Fruit fly (Drosophila melanogaster) ovary, adult (tissue): ENCODE measurements around the gene CanA1.

Experiments used
- CG17801 ChIP-seq: fragments of 200-800 bp; optimal IDR thresholded peaks from 2 replicates; lab custom pipeline; 2019; ENCODE audit warnings: missing biosample characterization, mild to moderate bottlenecking, missing genetic modification characterization, moderate library complexity; ENCODE audit not compliant: partially characterized antibody

The CanA1 gene

DNA sequence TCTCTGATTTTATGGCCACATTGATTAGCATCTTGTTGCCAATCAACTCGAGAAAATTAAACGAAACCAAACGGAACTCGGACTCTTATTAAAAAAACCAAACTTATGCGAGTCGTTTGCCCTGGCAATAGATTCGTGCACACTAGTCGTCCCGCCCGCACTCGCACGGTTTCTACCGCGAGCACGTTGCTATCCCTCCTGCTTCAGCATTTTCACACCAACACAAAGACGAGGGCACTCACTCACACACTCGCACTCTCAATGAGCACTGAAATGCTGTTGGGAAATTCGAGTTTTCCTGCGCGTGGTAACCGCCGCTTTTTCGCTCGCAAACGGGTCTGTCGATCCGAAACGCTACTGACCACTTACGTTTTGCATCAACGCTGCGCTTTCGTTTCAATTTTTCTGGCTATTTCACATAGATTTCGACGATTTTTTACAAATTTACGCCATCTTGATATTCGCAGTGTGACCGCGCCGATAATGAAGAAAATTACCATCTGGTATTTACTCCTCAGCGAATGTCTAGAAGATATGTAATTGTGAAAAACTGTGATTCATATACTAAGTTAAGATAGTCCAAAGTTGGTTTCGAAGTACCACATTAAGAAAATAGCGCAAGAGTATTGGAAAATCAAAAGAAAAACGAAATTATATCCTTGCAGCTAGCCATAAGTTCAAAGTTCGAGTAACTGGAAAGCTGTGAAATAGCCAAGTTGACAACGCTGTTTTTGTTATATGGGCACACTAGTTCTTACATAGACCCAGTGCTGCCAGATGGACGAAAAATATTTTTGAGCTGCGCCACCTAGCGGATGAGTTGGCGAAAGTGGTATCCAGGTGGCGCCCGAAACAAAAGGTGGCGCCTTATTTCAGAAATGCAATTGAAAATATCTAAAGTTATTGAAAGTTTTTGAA, 21.8 kb downstream of the CanA1 start, which contains the start of gene dco:
Gene dco (minus strand): TSS at position 503 of the 918 bp plus-strand sequence.
- TF ChIP-seq CG17801 (GFP tag; lab: Kevin White, UChicago) = peak; percentile 41

DNA sequence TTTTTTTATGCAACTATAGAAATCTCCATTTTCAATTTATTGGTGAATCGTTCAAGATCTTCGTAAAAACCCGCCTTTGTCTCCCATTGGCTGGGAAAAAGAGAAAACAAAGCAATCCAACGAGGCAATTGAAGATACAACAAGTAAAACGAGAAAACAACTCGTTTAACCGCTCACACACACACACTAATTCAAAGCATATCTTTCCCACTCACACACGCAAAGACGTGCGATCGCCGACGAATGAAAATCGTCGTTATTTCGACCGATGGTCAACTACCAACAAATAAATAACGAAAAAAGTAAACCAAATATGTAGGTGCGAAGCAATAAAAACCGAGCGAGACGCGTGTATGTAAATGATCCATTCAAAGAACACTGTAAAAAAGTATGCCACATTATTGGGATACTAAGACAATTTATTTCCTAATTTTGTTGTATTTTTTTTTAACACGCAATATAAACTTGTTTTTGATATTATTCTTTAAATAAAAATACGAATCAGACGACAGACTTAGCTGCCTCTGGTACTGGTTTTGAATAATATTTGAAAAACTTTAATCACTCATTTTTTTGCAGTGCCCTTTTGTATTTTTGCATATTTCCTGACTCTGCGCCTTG, 23.3 kb downstream of the CanA1 start:
- TF ChIP-seq CG17801 (GFP tag; lab: Kevin White, UChicago) = peak; percentile 88

DNA sequence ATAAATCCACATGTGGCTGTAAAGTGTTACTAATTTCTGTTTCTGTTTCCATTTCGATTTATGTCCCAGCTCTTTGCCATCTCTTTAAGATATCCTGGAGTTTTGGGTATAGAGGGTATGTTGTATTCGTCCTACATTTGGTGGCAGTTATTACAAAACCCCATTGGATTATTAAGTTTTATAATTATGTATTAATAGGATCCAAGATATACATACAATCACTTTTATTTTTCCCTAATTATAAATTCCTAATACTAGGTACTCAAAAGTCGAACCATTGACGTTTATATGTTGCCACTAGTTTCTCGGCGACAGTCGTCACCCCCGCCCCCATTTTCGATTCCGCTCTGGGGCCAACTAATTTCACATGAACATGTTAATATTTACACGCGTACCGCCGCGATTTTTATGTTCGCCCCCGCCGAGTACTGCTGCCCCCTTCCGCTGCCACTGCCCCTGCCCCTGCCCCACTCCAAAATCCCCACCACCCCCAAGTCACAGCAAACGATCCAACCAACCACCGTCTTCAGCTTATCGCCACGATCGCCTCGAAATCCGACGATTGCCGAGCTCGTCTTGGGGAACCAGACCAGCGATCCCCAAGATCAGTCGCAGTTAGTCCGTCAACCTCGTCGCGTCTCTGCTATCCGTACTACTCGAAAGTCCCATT, 25.6 kb downstream of the CanA1 start, which contains the start of gene Sox100B:
Gene Sox100B (plus strand): TSS at position 601 of the 670 bp plus-strand sequence.
- no peak for TF ChIP-seq CG17801 (GFP tag; lab: Kevin White, UChicago)

DNA sequence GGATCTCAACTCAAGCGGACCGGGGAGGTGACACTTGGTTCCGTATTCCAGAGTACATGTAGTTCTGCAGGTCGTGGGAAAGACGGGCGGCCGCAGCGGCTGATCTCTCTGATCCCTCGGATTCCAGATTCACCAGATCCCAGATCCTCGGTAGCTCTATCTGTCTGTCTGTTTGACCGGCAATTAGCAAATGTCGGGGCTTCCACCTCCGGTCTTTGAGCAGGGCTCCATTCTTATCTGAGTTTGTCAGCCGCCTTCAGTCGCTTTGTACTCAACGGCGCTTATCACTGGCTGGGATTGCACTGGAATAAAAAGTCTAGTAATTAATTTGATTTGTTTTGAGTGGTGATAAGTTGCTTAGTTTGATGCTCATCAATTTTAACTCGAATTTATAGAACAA, 27.2 kb downstream of the CanA1 start:
- no peak for TF ChIP-seq CG17801 (GFP tag; lab: Kevin White, UChicago)

DNA sequence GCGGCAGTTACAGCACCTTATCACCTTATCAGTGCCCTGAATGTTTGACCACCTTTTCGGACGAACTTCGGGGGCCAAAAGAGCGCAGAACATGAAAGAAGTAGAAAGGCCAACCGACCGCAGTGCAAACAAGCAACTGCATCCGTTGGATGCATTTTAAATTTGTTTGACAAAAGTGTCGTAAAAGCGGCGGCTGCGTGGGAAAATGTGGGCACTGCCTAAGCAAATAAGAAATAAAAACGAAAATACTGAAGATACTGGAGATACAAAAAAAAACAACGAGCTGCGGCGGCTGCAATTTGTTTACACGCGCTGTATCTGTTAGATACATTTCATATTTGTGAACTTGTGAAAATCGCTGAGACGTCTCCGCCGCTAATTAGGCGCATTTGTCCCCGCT, 31.6 kb downstream of the CanA1 start:
- no peak for TF ChIP-seq CG17801 (GFP tag; lab: Kevin White, UChicago)

DNA sequence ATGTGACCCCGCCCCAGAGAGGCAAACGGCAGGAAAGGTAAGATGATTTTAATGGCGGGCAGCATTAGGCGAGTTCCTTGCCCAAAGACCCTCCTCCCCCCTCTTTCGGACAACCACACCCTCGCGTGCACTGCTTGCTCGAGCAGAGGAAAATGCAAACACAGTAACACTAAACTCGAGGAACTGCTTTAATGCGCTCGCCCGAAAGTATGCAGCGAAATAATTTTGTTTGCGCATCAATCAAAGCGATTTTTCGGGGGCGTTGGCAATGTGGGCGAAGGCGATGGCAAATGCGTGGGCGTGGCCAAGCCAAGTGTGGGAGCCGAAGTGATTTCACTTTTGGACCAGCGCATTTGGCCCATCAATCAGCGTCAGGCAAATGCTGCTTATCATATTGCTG, 47.2 kb downstream of the CanA1 start:
- TF ChIP-seq CG17801 (GFP tag; lab: Kevin White, UChicago) = no peak

DNA sequence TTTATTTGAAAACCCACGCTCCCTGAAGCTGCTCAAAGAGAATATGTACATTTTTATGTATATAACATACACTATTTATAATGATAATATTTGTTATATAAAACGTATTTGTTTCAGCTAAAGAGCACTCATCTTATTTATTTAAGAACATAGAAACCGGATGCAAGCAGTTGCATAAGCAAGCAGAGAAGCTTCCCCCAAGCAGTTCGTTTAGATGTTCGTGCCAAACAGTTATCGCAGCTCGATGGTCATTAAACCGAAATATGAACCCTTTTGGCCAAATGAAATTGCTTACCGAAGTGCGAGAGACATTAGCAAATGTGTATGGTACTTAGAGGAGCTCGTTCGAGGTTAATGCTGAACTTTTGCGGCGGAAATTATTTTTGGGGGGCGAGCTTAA, 50.8 kb downstream of the CanA1 start:
- no peak for TF ChIP-seq CG17801 (GFP tag; lab: Kevin White, UChicago)
